Worm (Caenorhabditis elegans) whole organism, young adult: Measurements from ENCODE around the gene F55G11.1.

Experiments used
- F22D6.2 ChIP-seq: sonication (generic microtip); optimal IDR thresholded peaks from 2 replicates; lab custom pipeline; 2016; ENCODE audit warnings: mild to moderate bottlenecking, missing genetic modification characterization, missing compliant biosample characterization
- F23B12.7 ChIP-seq: sonication (generic microtip); optimal IDR thresholded peaks from 2 replicates; lab custom pipeline; 2017; ENCODE audit warnings: missing genetic modification characterization, mild to moderate bottlenecking, missing compliant biosample characterization, antibody characterized with exemption, moderate library complexity; ENCODE audit not compliant: insufficient read depth
- F39B2.1 ChIP-seq: fragments of 200-800 bp; sonication (Bioruptor generic); IDR thresholded peaks from 2 replicates; pipeline ENCODE4 v1.3.6; 2022; ENCODE audit warnings: missing genetic modification reagents, missing genetic modification characterization, missing compliant biosample characterization
- F57C9.4 ChIP-seq: sonication (generic microtip); optimal IDR thresholded peaks from 2 replicates; lab custom pipeline; 2017; ENCODE audit warnings: mild to moderate bottlenecking, missing genetic modification characterization, missing compliant biosample characterization
- T07F8.4 ChIP-seq: sonication (generic microtip); optimal IDR thresholded peaks from 2 replicates; lab custom pipeline; 2016; ENCODE audit warnings: mild to moderate bottlenecking, missing genetic modification characterization, moderate library complexity, missing compliant biosample characterization
- Y79H2A.3 ChIP-seq: fragments of 200-800 bp; sonication (Bioruptor generic); conservative IDR thresholded peaks from 2 replicates; pipeline ENCODE4 v1.3.6; 2022; ENCODE audit warnings: missing genetic modification reagents, missing genetic modification characterization, missing compliant biosample characterization
- akir-1 ChIP-seq: fragments of 200-800 bp; sonication (Bioruptor generic); optimal IDR thresholded peaks from 2 replicates; lab custom pipeline; 2018; ENCODE audit warnings: mild to moderate bottlenecking, missing genetic modification characterization, moderate library complexity, missing compliant biosample characterization
- aptf-2 ChIP-seq: fragments of 200-800 bp; sonication (Bioruptor generic); conservative IDR thresholded peaks from 2 replicates; pipeline ENCODE4 v1.3.6; 2022; ENCODE audit warnings: missing genetic modification reagents, missing genetic modification characterization, missing compliant biosample characterization
- aptf-3 ChIP-seq: fragments of 200-800 bp; sonication (Bioruptor generic); IDR thresholded peaks from 2 replicates; pipeline ENCODE4 v1.3.6; 2022; ENCODE audit warnings: missing genetic modification characterization, missing compliant biosample characterization
- athp-1 ChIP-seq: sonication (generic microtip); optimal IDR thresholded peaks from 2 replicates; lab custom pipeline; 2017; ENCODE audit warnings: mild to moderate bottlenecking, missing genetic modification characterization, missing compliant biosample characterization
- bed-2 ChIP-seq: fragments of 200-800 bp; sonication (Bioruptor generic); IDR thresholded peaks from 2 replicates; pipeline ENCODE4 v1.3.6; 2022; ENCODE audit warnings: missing genetic modification reagents, missing genetic modification characterization, missing compliant biosample characterization
- cebp-2 ChIP-seq: fragments of 200-800 bp; sonication (Bioruptor generic); IDR thresholded peaks from 2 replicates; pipeline ENCODE4 v1.3.6; 2022; ENCODE audit warnings: missing genetic modification characterization, missing compliant biosample characterization
- ceh-79 ChIP-seq: sonication (generic microtip); optimal IDR thresholded peaks from 2 replicates; lab custom pipeline; 2017; ENCODE audit warnings: mild to moderate bottlenecking, missing genetic modification characterization, missing compliant biosample characterization
- chd-7 ChIP-seq: sonication (generic microtip); optimal IDR thresholded peaks from 2 replicates; lab custom pipeline; 2016; ENCODE audit warnings: mild to moderate bottlenecking, missing genetic modification characterization, moderate library complexity, missing compliant biosample characterization
- egl-44 ChIP-seq: fragments of 200-800 bp; sonication (Bioruptor generic); IDR thresholded peaks from 2 replicates; pipeline ENCODE4 v1.3.6; 2022; ENCODE audit warnings: missing genetic modification reagents, missing genetic modification characterization, missing compliant biosample characterization
- egrh-3 ChIP-seq: fragments of 200-800 bp; sonication (Bioruptor generic); IDR thresholded peaks from 2 replicates; pipeline ENCODE4 v1.3.6; 2022; ENCODE audit warnings: missing genetic modification reagents, missing genetic modification characterization, missing compliant biosample characterization
- ekl-4 ChIP-seq: fragments of 200-800 bp; sonication (Bioruptor generic); IDR thresholded peaks from 2 replicates; pipeline ENCODE4 v1.3.6; 2022; ENCODE audit warnings: missing genetic modification reagents, missing genetic modification characterization, missing compliant biosample characterization
- hmg-20 ChIP-seq: fragments of 200-800 bp; sonication (Bioruptor generic); IDR thresholded peaks from 2 replicates; pipeline ENCODE4 v1.3.6; 2022; ENCODE audit warnings: missing genetic modification reagents, missing genetic modification characterization, missing compliant biosample characterization
- hrde-1 ChIP-seq: sonication (generic microtip); optimal IDR thresholded peaks from 2 replicates; lab custom pipeline; 2016; ENCODE audit warnings: missing genetic modification characterization, mild to moderate bottlenecking, missing compliant biosample characterization, moderate library complexity, missing genotype, missing genetic modification reagents, borderline replicate concordance
- let-607 ChIP-seq, 2 experiments: fragments of 200-800 bp in 1 of 2; sonication (Bioruptor generic) in 1 of 2; sonication (generic microtip) in 1 of 2; optimal IDR thresholded peaks; 2 replicates each; lab custom pipeline; 2016 to 2018; ENCODE audit warnings: mild to moderate bottlenecking in 2 of 2, missing compliant biosample characterization in 2 of 2, missing genetic modification characterization in 2 of 2, moderate library complexity in 2 of 2, missing genotype in 1 of 2
- lsl-1 ChIP-seq: fragments of 200-800 bp; sonication (Bioruptor generic); optimal IDR thresholded peaks from 2 replicates; lab custom pipeline; 2018; ENCODE audit warnings: mild to moderate bottlenecking, missing genetic modification characterization, moderate library complexity, missing compliant biosample characterization
- madf-10 ChIP-seq: sonication (generic microtip); optimal IDR thresholded peaks from 2 replicates; lab custom pipeline; 2016; ENCODE audit warnings: mild to moderate bottlenecking, missing genetic modification characterization, missing compliant biosample characterization
- madf-3 ChIP-seq: fragments of 200-800 bp; sonication (Bioruptor generic); IDR thresholded peaks from 2 replicates; pipeline ENCODE4 v1.3.6; 2022; ENCODE audit warnings: missing genetic modification reagents, missing genetic modification characterization, missing compliant biosample characterization
- madf-8 ChIP-seq: fragments of 200-800 bp; sonication (Bioruptor generic); conservative IDR thresholded peaks from 2 replicates; pipeline ENCODE4 v1.3.6; 2022; ENCODE audit warnings: missing genetic modification reagents, missing genetic modification characterization, missing compliant biosample characterization
- mcd-1 ChIP-seq: fragments of 200-800 bp; sonication (Bioruptor generic); IDR thresholded peaks from 2 replicates; pipeline ENCODE4 v1.3.6; 2022; ENCODE audit warnings: missing genetic modification reagents, missing genetic modification characterization, missing compliant biosample characterization
- mel-28 ChIP-seq: sonication (generic microtip); optimal IDR thresholded peaks from 2 replicates; lab custom pipeline; 2016; ENCODE audit warnings: borderline replicate concordance, mild to moderate bottlenecking, missing genetic modification characterization, missing compliant biosample characterization
- nfya-1 ChIP-seq: sonication (generic microtip); optimal IDR thresholded peaks from 2 replicates; lab custom pipeline; 2017; ENCODE audit warnings: antibody characterized with exemption, missing compliant biosample characterization, missing genetic modification characterization, borderline replicate concordance; ENCODE audit not compliant: insufficient read depth
- nfyb-1 ChIP-seq: fragments of 200-800 bp; sonication (Bioruptor generic); IDR thresholded peaks from 2 replicates; pipeline ENCODE4 v1.3.6; 2022; ENCODE audit warnings: missing genetic modification reagents, missing genetic modification characterization, missing compliant biosample characterization
- nhr-120 ChIP-seq: fragments of 200-800 bp; sonication (Bioruptor generic); IDR thresholded peaks from 2 replicates; pipeline ENCODE4 v1.3.6; 2022; ENCODE audit warnings: missing genetic modification characterization, missing compliant biosample characterization
- nhr-27 ChIP-seq: fragments of 200-800 bp; sonication (Bioruptor generic); optimal IDR thresholded peaks from 2 replicates; lab custom pipeline; 2018; ENCODE audit warnings: mild to moderate bottlenecking, missing genetic modification characterization, moderate library complexity, missing compliant biosample characterization
- nhr-80 ChIP-seq: sonication (generic microtip); optimal IDR thresholded peaks from 2 replicates; lab custom pipeline; 2016; ENCODE audit warnings: missing genetic modification characterization, missing compliant biosample characterization
- sdz-38 ChIP-seq: sonication (generic microtip); optimal IDR thresholded peaks from 2 replicates; lab custom pipeline; 2016; ENCODE audit warnings: missing genotype, missing genetic modification characterization, missing compliant biosample characterization
- tbx-9 ChIP-seq: sonication (generic microtip); optimal IDR thresholded peaks from 2 replicates; lab custom pipeline; 2016; ENCODE audit warnings: borderline replicate concordance, missing genetic modification characterization, inconsistent platforms, missing compliant biosample characterization
- ztf-22 ChIP-seq: fragments of 200-800 bp; sonication (Bioruptor generic); optimal IDR thresholded peaks from 2 replicates; lab custom pipeline; 2018; ENCODE audit warnings: mild to moderate bottlenecking, missing genetic modification characterization, moderate library complexity, missing compliant biosample characterization
- ztf-28 ChIP-seq: fragments of 200-800 bp; sonication (Bioruptor generic); IDR thresholded peaks from 2 replicates; pipeline ENCODE4 v1.3.6; 2022; ENCODE audit warnings: missing genetic modification reagents, missing genetic modification characterization, missing compliant biosample characterization
- ztf-6 ChIP-seq: fragments of 200-800 bp; sonication (Bioruptor generic); IDR thresholded peaks from 2 replicates; pipeline ENCODE4 v1.3.6; 2022; ENCODE audit warnings: missing genetic modification reagents, missing genetic modification characterization, missing compliant biosample characterization

F55G11.1 gene

DNA sequence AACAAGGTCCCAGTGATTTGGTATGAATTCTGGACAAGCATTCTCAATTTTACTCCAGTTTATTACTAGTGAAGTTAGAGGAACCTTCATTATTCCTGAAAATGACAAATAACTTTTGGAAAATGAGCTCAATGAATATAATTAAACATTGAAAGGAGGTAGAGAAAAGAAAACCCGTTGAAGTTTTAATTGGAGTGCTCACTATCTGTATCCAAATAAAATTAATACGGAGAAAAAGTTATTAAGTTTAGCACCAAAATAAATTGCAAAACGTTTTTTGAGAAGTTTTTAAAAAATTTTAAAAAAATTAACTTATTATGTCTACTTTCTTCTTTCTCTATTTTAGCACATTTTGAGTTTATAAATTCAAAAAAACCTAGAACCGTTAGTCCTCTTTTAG is at the start of gene F55G11.1:
F55G11.1 (minus strand) TSS at position 101 of the 400 bp plus-strand sequence.
- no peak for TF ChIP-seq madf-3 (GFP tag; lab: Robert Waterston, UW)
- no peak for TF ChIP-seq cebp-2
- no peak for TF ChIP-seq F22D6.2 (tag; lab: Kevin White, UChicago)
- no peak for TF ChIP-seq hrde-1
- TF ChIP-seq nhr-120 (GFP tag; lab: Robert Waterston, UW): no peak
- TF ChIP-seq sdz-38: no peak
- TF ChIP-seq mel-28 (tag; lab: Kevin White, UChicago): no peak
- no peak for TF ChIP-seq lsl-1 (GFP tag; lab: Kevin White, UChicago)

ce11 chrIV:12995886-12996285 is 49.5 kb upstream of the F55G11.1 start, which contains the start of gene K10D11.7:
Gene K10D11.7, minus strand, starts transcription at chrIV:12995986.
- no peak for TF ChIP-seq ztf-28 (GFP tag; lab: Robert Waterston, UW)
- no peak for TF ChIP-seq lsl-1 (GFP tag; lab: Kevin White, UChicago)
- TF ChIP-seq ceh-79 (tag; lab: Kevin White, UChicago): no peak
- no peak for TF ChIP-seq madf-8 (GFP tag; lab: Robert Waterston, UW)
- no peak for TF ChIP-seq ekl-4 (GFP tag; lab: Robert Waterston, UW)
- TF ChIP-seq sdz-38: no peak
- no peak for TF ChIP-seq hmg-20 (GFP tag; lab: Robert Waterston, UW)
- TF ChIP-seq nhr-80 (tag; lab: Kevin White, UChicago): no peak
- no peak for TF ChIP-seq mcd-1 (GFP tag; lab: Robert Waterston, UW)
- TF ChIP-seq T07F8.4 (tag; lab: Kevin White, UChicago): no peak
- no peak for TF ChIP-seq F23B12.7 (tag; lab: Kevin White, UChicago)

ce11 chrIV:12994376-12994775 is 48.0 kb upstream of the F55G11.1 start, which contains the start of gene K10D11.4:
Gene K10D11.4, minus strand, starts transcription at chrIV:12994476.
- TF ChIP-seq akir-1 (GFP tag; lab: Kevin White, UChicago): no peak
- TF ChIP-seq egl-44 (GFP tag; lab: Robert Waterston, UW): no peak
- no peak for TF ChIP-seq nfya-1 (tag; lab: Kevin White, UChicago)
- no peak for TF ChIP-seq nfyb-1
- TF ChIP-seq F57C9.4 (tag; lab: Kevin White, UChicago): no peak
- TF ChIP-seq aptf-3 (GFP tag; lab: Robert Waterston, UW): no peak
- TF ChIP-seq bed-2 (GFP tag; lab: Robert Waterston, UW): no peak
- no peak for TF ChIP-seq egrh-3 (GFP tag; lab: Robert Waterston, UW)
- TF ChIP-seq mcd-1 (GFP tag; lab: Robert Waterston, UW): no peak
- no peak for TF ChIP-seq Y79H2A.3
- TF ChIP-seq nhr-27: no peak
- no peak for TF ChIP-seq madf-10
- TF ChIP-seq hmg-20 (GFP tag; lab: Robert Waterston, UW): no peak
- TF ChIP-seq, all 124 proteins: peak for 0

- TF ChIP-seq F39B2.1: no peak
- no peak for TF ChIP-seq F22D6.2 (tag; lab: Kevin White, UChicago)
- TF ChIP-seq athp-1 (tag; lab: Kevin White, UChicago): no peak
- TF ChIP-seq nhr-80 (tag; lab: Kevin White, UChicago): peak; percentile 71
- no peak for TF ChIP-seq tbx-9 (tag; lab: Kevin White, UChicago)
- no peak for TF ChIP-seq Y79H2A.3
- no peak for TF ChIP-seq aptf-2
- TF ChIP-seq chd-7 (tag; lab: Kevin White, UChicago): no peak
- TF ChIP-seq ztf-6: no peak
- peak in 1 of 2 experiments; percentile 60 for TF ChIP-seq let-607 (tag; optimal IDR thresholded peaks at IDR 0.05; lab: Kevin White, UChicago)
- no peak for TF ChIP-seq nhr-27
- TF ChIP-seq ztf-22: no peak
These were observed 45.2 kb upstream of the F55G11.1 start, which contains the start of gene K10D11.5 for ce11 chrIV:12991629-12992028. Gene K10D11.5, minus strand, starts transcription at chrIV:12991843.
